Worm (Caenorhabditis elegans) whole organism, L4 larva: Measurements from ENCODE around the gene fbxa-61.
A peak's percentile ranks its signal among the peaks of the same experiment; 100 is the strongest.

ENCODE experiments used
- T26A8.4 ChIP-seq: fragments of 200-800 bp; sonication (Bioruptor generic); IDR thresholded peaks from 2 replicates; pipeline ENCODE4 v1.3.6; 2022; ENCODE audit warnings: missing genetic modification characterization, missing compliant biosample characterization
- hlh-30 ChIP-seq: sonication (generic microtip); optimal IDR thresholded peaks from 2 replicates; lab custom pipeline; 2017; ENCODE audit warnings: antibody characterized with exemption, mild to moderate bottlenecking, missing genetic modification characterization, missing compliant biosample characterization; ENCODE audit not compliant: insufficient read depth
- pqm-1 ChIP-seq: sonication (generic microtip); optimal IDR thresholded peaks from 2 replicates; lab custom pipeline; 2017; ENCODE audit warnings: missing biosample characterization, missing genetic modification characterization
- unc-62 ChIP-seq, 3 experiments: fragments of 150-350 bp in 1 of 3; sonication (generic microtip); optimal IDR thresholded peaks in 2 of 3; peaks in 1 of 3; 1 replicate in 1 of 3; 2 replicates in 2 of 3; lab custom pipeline; 2014 to 2017; ENCODE audit warnings: missing biosample characterization in 3 of 3, missing genetic modification characterization in 3 of 3, missing genetic modification reagents in 3 of 3, missing genotype in 1 of 3

DNA sequence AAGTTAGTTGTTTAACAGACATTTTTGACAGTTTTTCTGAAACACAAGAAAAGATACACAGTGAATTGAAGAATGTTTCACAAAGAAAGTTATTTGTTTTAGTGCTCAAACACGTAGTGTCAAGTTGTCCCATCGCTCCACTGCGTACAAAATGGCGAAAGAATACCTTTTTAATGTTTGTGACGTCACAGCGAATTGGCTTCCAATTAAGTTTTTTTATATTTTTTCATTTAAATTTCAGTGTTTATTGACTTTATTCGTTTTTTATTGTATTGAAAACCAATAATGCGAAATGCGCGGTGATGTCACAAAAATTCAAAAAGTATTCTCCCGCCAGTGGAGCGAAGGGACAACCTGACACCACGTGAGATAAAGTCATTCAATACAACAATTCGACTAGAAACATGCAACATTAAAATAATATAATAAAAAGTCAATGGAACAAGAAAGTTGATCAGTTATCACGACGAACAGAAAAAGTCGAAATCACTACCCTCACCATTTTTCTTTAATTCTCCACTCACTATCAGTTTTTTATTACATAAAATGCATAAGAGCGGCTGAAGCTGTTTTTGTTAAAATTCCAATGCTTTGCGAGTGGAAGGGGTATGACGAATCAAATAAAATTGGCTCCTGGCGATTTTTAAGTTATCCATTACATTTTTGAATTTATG lies 34.9 kb downstream of the fbxa-61 start, which contains the start of gene fbxa-29:
- no peak for TF ChIP-seq T26A8.4
- no peak for TF ChIP-seq unc-62 (GFP tag; optimal IDR thresholded peaks at IDR 0.05 in 1 of 2; lab: Kevin White, UChicago)
- TF ChIP-seq unc-62 (tag; optimal IDR thresholded peaks at IDR 0.05; lab: Kevin White, UChicago): no peak
- TF ChIP-seq pqm-1: peak; percentile 61
- TF ChIP-seq hlh-30 (tag; lab: Kevin White, UChicago): no peak
